Fruit fly (Drosophila melanogaster): ENCODE measurements around the gene CG17029.
A peak's percentile ranks its signal among the peaks of the same experiment; 100 is the strongest.

Gene CG17029

dm6 chr3L:15976758-15977157 lies at the start of gene CG17029:
Gene CG17029, plus strand, starts transcription at chr3L:15976870.
- TF ChIP-seq CG7101 (tag; optimal IDR thresholded peaks at IDR 0.05): no peak
- TF ChIP-seq CG5204 (GFP tag; optimal IDR thresholded peaks at IDR 0.05): no peak
- TF ChIP-seq kay (GFP tag; ENCODE audit: borderline replicate concordance): no peak
- no peak for TF ChIP-seq CG7045 (GFP tag; optimal IDR thresholded peaks at IDR 0.05)
- no peak for TF ChIP-seq Clk (GFP tag; optimal IDR thresholded peaks at IDR 0.05)
- peak; percentile 88 for TF ChIP-seq CG14711 (tag; optimal IDR thresholded peaks at IDR 0.05)
- TF ChIP-seq CG11617 (GFP tag; optimal IDR thresholded peaks at IDR 0.05): no peak
- TF ChIP-seq tj (GFP tag; optimal IDR thresholded peaks at IDR 0.05): no peak
- TF ChIP-seq ovo (GFP tag; optimal IDR thresholded peaks at IDR 0.05): no peak
- TF ChIP-seq cic (GFP tag; optimal IDR thresholded peaks at IDR 0.05): peak; percentile 62
- no peak for TF ChIP-seq Mnt (GFP tag; optimal IDR thresholded peaks at IDR 0.05)
- peak; percentile 19 for TF ChIP-seq bab1 (GFP tag; optimal IDR thresholded peaks at IDR 0.05)
- no peak for TF ChIP-seq CG1620 (GFP tag; optimal IDR thresholded peaks at IDR 0.05)
- TF ChIP-seq toe (GFP tag; optimal IDR thresholded peaks at IDR 0.05): no peak
- no peak for TF ChIP-seq cnc (optimal IDR thresholded peaks at IDR 0.05)
- TF ChIP-seq Hr96 (GFP tag; optimal IDR thresholded peaks at IDR 0.05): no peak
- TF ChIP-seq CG12768 (GFP tag; optimal IDR thresholded peaks at IDR 0.05): peak; percentile 82
- TF ChIP-seq Crg-1 (GFP tag; optimal IDR thresholded peaks at IDR 0.05): no peak
- TF ChIP-seq pad (GFP tag; optimal IDR thresholded peaks at IDR 0.05): peak; percentile 16
- TF ChIP-seq CG33017 (tag; optimal IDR thresholded peaks at IDR 0.05): peak; percentile 20

- no peak for TF ChIP-seq pad (GFP tag; optimal IDR thresholded peaks at IDR 0.05)
- TF ChIP-seq kay (GFP tag; ENCODE audit: borderline replicate concordance): no peak
- no peak for TF ChIP-seq toe (GFP tag; optimal IDR thresholded peaks at IDR 0.05)
- no peak for TF ChIP-seq CG5204 (GFP tag; optimal IDR thresholded peaks at IDR 0.05)
- no peak for TF ChIP-seq CG33017 (tag; optimal IDR thresholded peaks at IDR 0.05)
- no peak for TF ChIP-seq CG1620 (GFP tag; optimal IDR thresholded peaks at IDR 0.05)
- TF ChIP-seq bab1 (GFP tag; optimal IDR thresholded peaks at IDR 0.05): no peak
- no peak for TF ChIP-seq CG14711 (tag; optimal IDR thresholded peaks at IDR 0.05)
- no peak for TF ChIP-seq cnc (optimal IDR thresholded peaks at IDR 0.05)
- no peak for TF ChIP-seq Mnt (GFP tag; optimal IDR thresholded peaks at IDR 0.05)
- TF ChIP-seq ovo (GFP tag; optimal IDR thresholded peaks at IDR 0.05): no peak
- TF ChIP-seq CG7045 (GFP tag; optimal IDR thresholded peaks at IDR 0.05): no peak
These were observed 35.8 kb upstream of the CG17029 start for dm6 chr3L:15940823-15941222.

- TF ChIP-seq tj (GFP tag; optimal IDR thresholded peaks at IDR 0.05): peak; percentile 93
- no peak for TF ChIP-seq CG5204 (GFP tag; optimal IDR thresholded peaks at IDR 0.05)
These were observed 24.4 kb upstream of the CG17029 start for dm6 chr3L:15952287-15952686.

dm6 chr3L:15952909-15953308 lies 23.8 kb upstream of the CG17029 start:
- TF ChIP-seq kay (GFP tag; ENCODE audit: borderline replicate concordance) (no peak), CG1620 (GFP tag; optimal IDR thresholded peaks at IDR 0.05) (no peak), cnc (optimal IDR thresholded peaks at IDR 0.05) (no peak), ovo (GFP tag; optimal IDR thresholded peaks at IDR 0.05) (no peak), tj (GFP tag; optimal IDR thresholded peaks at IDR 0.05) (no peak), CG33017 (tag; optimal IDR thresholded peaks at IDR 0.05) (no peak), CG14711 (tag; optimal IDR thresholded peaks at IDR 0.05) (no peak), pad (GFP tag; optimal IDR thresholded peaks at IDR 0.05) (no peak), CG12768 (GFP tag; optimal IDR thresholded peaks at IDR 0.05) (no peak), Mnt (GFP tag; optimal IDR thresholded peaks at IDR 0.05) (no peak), bab1 (GFP tag; optimal IDR thresholded peaks at IDR 0.05) (no peak), CG11617 (GFP tag; optimal IDR thresholded peaks at IDR 0.05) (no peak), Crg-1 (GFP tag; optimal IDR thresholded peaks at IDR 0.05) (no peak), cic (GFP tag; optimal IDR thresholded peaks at IDR 0.05) (no peak)

dm6 chr3L:15953892-15954291 lies 22.8 kb upstream of the CG17029 start:
- TF ChIP-seq CG14711 (tag; optimal IDR thresholded peaks at IDR 0.05) (no peak), CG11617 (GFP tag; optimal IDR thresholded peaks at IDR 0.05) (no peak), cic (GFP tag; optimal IDR thresholded peaks at IDR 0.05) (no peak), CG5204 (GFP tag; optimal IDR thresholded peaks at IDR 0.05) (no peak)

dm6 chr3L:15954784-15955427 lies 21.8 kb upstream of the CG17029 start, which contains the start of the genes Pka-C3 and GXIVsPLA2:
Gene Pka-C3, minus strand, starts transcription at chr3L:15954797.
Gene GXIVsPLA2, plus strand, starts transcription at chr3L:15955096.
- TF ChIP-seq CG14711 (tag; optimal IDR thresholded peaks at IDR 0.05): no peak
- TF ChIP-seq tj (GFP tag; optimal IDR thresholded peaks at IDR 0.05): peak; percentile 73

- peak; percentile 68 for TF ChIP-seq Hr96 (GFP tag; optimal IDR thresholded peaks at IDR 0.05)
- TF ChIP-seq cnc (optimal IDR thresholded peaks at IDR 0.05): no peak
- TF ChIP-seq bab1 (GFP tag; optimal IDR thresholded peaks at IDR 0.05): peak; percentile 48
- peak; percentile 73 for TF ChIP-seq ovo (GFP tag; optimal IDR thresholded peaks at IDR 0.05)
- TF ChIP-seq CG12768 (GFP tag; optimal IDR thresholded peaks at IDR 0.05): peak; percentile 79
- TF ChIP-seq CG1620 (GFP tag; optimal IDR thresholded peaks at IDR 0.05): peak; percentile 90
- no peak for TF ChIP-seq kay (GFP tag; ENCODE audit: borderline replicate concordance)
- TF ChIP-seq CG7101 (tag; optimal IDR thresholded peaks at IDR 0.05): peak; percentile 77
- TF ChIP-seq CG5204 (GFP tag; optimal IDR thresholded peaks at IDR 0.05): peak; percentile 74
- peak; percentile 80 for TF ChIP-seq Mnt (GFP tag; optimal IDR thresholded peaks at IDR 0.05)
- peak; percentile 73 for TF ChIP-seq CG7045 (GFP tag; optimal IDR thresholded peaks at IDR 0.05)
- TF ChIP-seq cic (GFP tag; optimal IDR thresholded peaks at IDR 0.05): peak; percentile 71
- peak; percentile 95 for TF ChIP-seq Crg-1 (GFP tag; optimal IDR thresholded peaks at IDR 0.05)
- TF ChIP-seq tj (GFP tag; optimal IDR thresholded peaks at IDR 0.05): peak; percentile 43
- TF ChIP-seq CG14711 (tag; optimal IDR thresholded peaks at IDR 0.05): peak; percentile 51
- peak; percentile 41 for TF ChIP-seq Clk (GFP tag; optimal IDR thresholded peaks at IDR 0.05)
- peak; percentile 80 for TF ChIP-seq toe (GFP tag; optimal IDR thresholded peaks at IDR 0.05)
- peak; percentile 66 for TF ChIP-seq CG11617 (GFP tag; optimal IDR thresholded peaks at IDR 0.05)
- TF ChIP-seq pad (GFP tag; optimal IDR thresholded peaks at IDR 0.05): peak; percentile 70
- TF ChIP-seq CG33017 (tag; optimal IDR thresholded peaks at IDR 0.05): peak; percentile 64
These were observed 20.1 kb upstream of the CG17029 start, which contains the start of gene elgi for dm6 chr3L:15956448-15957010. Gene elgi, plus strand, starts transcription at chr3L:15956550.

Measured in whole organism, adult.